Fruit fly (Drosophila melanogaster) whole organism, embryonic: ENCODE results near the gene Mlc2.

ENCODE experiments used
- Bteb2 ChIP-seq: fragments of 200-800 bp; sonication (Bioruptor generic); optimal IDR thresholded peaks from 2 replicates; lab custom pipeline; 2016; ENCODE audit warnings: missing biosample characterization, missing genetic modification characterization
- C15 ChIP-seq: fragments of 200-800 bp; sonication (Bioruptor generic); IDR thresholded peaks from 3 replicates; pipeline ENCODE4 v1.3.6; 2022; ENCODE audit warnings: missing biosample characterization, missing genetic modification characterization
- CG10431 ChIP-seq: fragments of 200-800 bp; sonication (Bioruptor generic); optimal IDR thresholded peaks from 3 replicates; lab custom pipeline; 2018; ENCODE audit warnings: missing biosample characterization, mild to moderate bottlenecking, missing genetic modification characterization
- CG10462 ChIP-seq: fragments of 200-800 bp; sonication (Bioruptor generic); optimal IDR thresholded peaks from 2 replicates; lab custom pipeline; 2016; ENCODE audit warnings: missing biosample characterization, missing genetic modification characterization
- CG11093 ChIP-seq: fragments of 200-800 bp; sonication (Bioruptor generic); IDR thresholded peaks from 3 replicates; pipeline ENCODE4 v1.3.6; 2022; ENCODE audit warnings: missing biosample characterization, missing genetic modification characterization
- CG11247 ChIP-seq: fragments of 200-800 bp; sonication (Bioruptor generic); IDR thresholded peaks from 2 replicates; pipeline ENCODE4 v1.3.6; 2022; ENCODE audit warnings: missing biosample characterization, missing genetic modification characterization
- CG11695 ChIP-seq: fragments of 200-800 bp; sonication (Bioruptor generic); IDR thresholded peaks from 3 replicates; pipeline ENCODE4 v1.3.6; 2022; ENCODE audit warnings: missing biosample characterization, missing genetic modification characterization
- CG12659 ChIP-seq: fragments of 200-800 bp; sonication (Bioruptor generic); optimal IDR thresholded peaks from 3 replicates; lab custom pipeline; 2017; ENCODE audit warnings: mild to moderate bottlenecking, missing biosample characterization, missing genetic modification reagents, missing genetic modification characterization
- CG12769 ChIP-seq: fragments of 200-800 bp; sonication (Bioruptor generic); optimal IDR thresholded peaks from 2 replicates; lab custom pipeline; 2019; ENCODE audit warnings: missing biosample characterization, mild to moderate bottlenecking, missing genetic modification characterization, moderate library complexity
- CG13296 ChIP-seq: fragments of 200-800 bp; sonication (Bioruptor generic); optimal IDR thresholded peaks from 3 replicates; lab custom pipeline; 2018; ENCODE audit warnings: missing biosample characterization, mild to moderate bottlenecking, missing genetic modification characterization
- CG13894 ChIP-seq: fragments of 200-800 bp; sonication (Bioruptor generic); optimal IDR thresholded peaks from 3 replicates; lab custom pipeline; 2018; ENCODE audit warnings: missing biosample characterization, mild to moderate bottlenecking, missing genetic modification characterization, moderate library complexity
- CG1647 ChIP-seq: fragments of 200-800 bp; sonication (Bioruptor generic); optimal IDR thresholded peaks from 3 replicates; lab custom pipeline; 2016; ENCODE audit warnings: missing biosample characterization, missing genetic modification characterization
- CG17359 ChIP-seq: fragments of 200-800 bp; sonication (Bioruptor generic); optimal IDR thresholded peaks from 3 replicates; lab custom pipeline; 2018; ENCODE audit warnings: missing biosample characterization, mild to moderate bottlenecking, missing genetic modification characterization, moderate library complexity
- CG17385 ChIP-seq: fragments of 200-800 bp; sonication (Bioruptor generic); optimal IDR thresholded peaks from 3 replicates; lab custom pipeline; 2018; ENCODE audit warnings: missing biosample characterization, mild to moderate bottlenecking, missing genetic modification characterization
- CG18599 ChIP-seq: fragments of 200-800 bp; sonication (Bioruptor generic); optimal IDR thresholded peaks from 3 replicates; lab custom pipeline; 2017; ENCODE audit warnings: missing biosample characterization, missing genetic modification characterization, mild to moderate bottlenecking, moderate library complexity, missing genetic modification reagents
- CG2889 ChIP-seq: fragments of 200-800 bp; sonication (Bioruptor generic); IDR thresholded peaks from 3 replicates; pipeline ENCODE4 v1.3.6; 2022; ENCODE audit warnings: missing biosample characterization, missing genetic modification characterization
- CG3065 ChIP-seq: fragments of 200-800 bp; sonication (Bioruptor generic); optimal IDR thresholded peaks from 2 replicates; lab custom pipeline; 2016; ENCODE audit warnings: missing biosample characterization, missing genetic modification characterization
- CG31224 ChIP-seq: fragments of 200-800 bp; sonication (Bioruptor generic); IDR thresholded peaks from 2 replicates; pipeline ENCODE4 v1.3.6; 2022; ENCODE audit warnings: missing biosample characterization, missing genetic modification characterization
- CG31365 ChIP-seq: fragments of 200-800 bp; sonication (Bioruptor generic); optimal IDR thresholded peaks from 2 replicates; lab custom pipeline; 2018; ENCODE audit warnings: missing biosample characterization, mild to moderate bottlenecking, missing genetic modification characterization
- CG32772 ChIP-seq: fragments of 200-800 bp; sonication (Bioruptor generic); IDR thresholded peaks from 2 replicates; pipeline ENCODE4 v1.3.6; 2022; ENCODE audit warnings: missing biosample characterization, missing genetic modification characterization
- CG34422 ChIP-seq: fragments of 200-800 bp; sonication (Bioruptor generic); IDR thresholded peaks from 3 replicates; pipeline ENCODE4 v1.3.6; 2022; ENCODE audit warnings: missing biosample characterization, missing genetic modification characterization
- CG3995 ChIP-seq: fragments of 200-800 bp; sonication (Bioruptor generic); optimal IDR thresholded peaks from 3 replicates; lab custom pipeline; 2016; ENCODE audit warnings: missing biosample characterization, missing genetic modification characterization
- CG4730 ChIP-seq: fragments of 200-800 bp; sonication (Bioruptor generic); IDR thresholded peaks from 2 replicates; pipeline ENCODE4 v1.3.6; 2022; ENCODE audit warnings: missing biosample characterization, missing genetic modification characterization
- CG5245 ChIP-seq: fragments of 200-800 bp; sonication (Bioruptor generic); optimal IDR thresholded peaks from 3 replicates; lab custom pipeline; 2016; ENCODE audit warnings: missing biosample characterization, missing genetic modification characterization
- CG5953 ChIP-seq: fragments of 200-800 bp; sonication (Bioruptor generic); IDR thresholded peaks from 2 replicates; pipeline ENCODE4 v1.3.6; 2022; ENCODE audit warnings: missing biosample characterization, missing genetic modification characterization
- CG7357 ChIP-seq: fragments of 200-800 bp; sonication (Bioruptor generic); IDR thresholded peaks from 3 replicates; pipeline ENCODE4 v1.3.6; 2022; ENCODE audit warnings: missing biosample characterization, missing genetic modification characterization
- CG7963 ChIP-seq: fragments of 200-800 bp; sonication (Bioruptor generic); IDR thresholded peaks from 3 replicates; pipeline ENCODE4 v1.3.6; 2022; ENCODE audit warnings: missing biosample characterization, missing genetic modification characterization; ENCODE audit not compliant: partially characterized antibody
- CG8765 ChIP-seq: fragments of 200-800 bp; sonication (Bioruptor generic); IDR thresholded peaks from 2 replicates; pipeline ENCODE4 v1.3.6; 2022; ENCODE audit warnings: missing biosample characterization, missing genetic modification characterization
- CG9797 ChIP-seq: fragments of 200-800 bp; sonication (Bioruptor generic); optimal IDR thresholded peaks from 3 replicates; lab custom pipeline; 2018; ENCODE audit warnings: missing biosample characterization, mild to moderate bottlenecking, missing genetic modification characterization
- Dfd ChIP-seq, 2 experiments: fragments of >200 bp; optimal IDR thresholded peaks; 2 replicates each; lab custom pipeline; 2017; ENCODE audit warnings: missing biosample characterization in 2 of 2, missing genetic modification characterization in 2 of 2
- Doc3 ChIP-seq: fragments of 200-800 bp; sonication (Bioruptor generic); IDR thresholded peaks from 3 replicates; pipeline ENCODE4 v1.3.6; 2022; ENCODE audit warnings: missing biosample characterization, missing genetic modification characterization; ENCODE audit not compliant: partially characterized antibody
- Drgx ChIP-seq: fragments of 200-800 bp; sonication (Bioruptor generic); IDR thresholded peaks from 2 replicates; pipeline ENCODE4 v1.3.6; 2022; ENCODE audit warnings: missing biosample characterization, missing genetic modification characterization
- GATAe ChIP-seq: fragments of 200-800 bp; sonication (Bioruptor generic); conservative IDR thresholded peaks from 2 replicates; pipeline ENCODE4 v1.3.6; 2022; ENCODE audit warnings: missing biosample characterization, missing genetic modification characterization
- HHEX ChIP-seq: fragments of 200-800 bp; sonication (Bioruptor generic); optimal IDR thresholded peaks from 3 replicates; lab custom pipeline; 2017; ENCODE audit warnings: missing biosample characterization, mild to moderate bottlenecking, missing genetic modification characterization, missing genetic modification reagents
- Hr78 ChIP-seq, 2 experiments: fragments of 200-800 bp in 1 of 2; fragments of >200 bp in 1 of 2; sonication (Bioruptor generic) in 1 of 2; optimal IDR thresholded peaks; 2 replicates each; lab custom pipeline; 2017 to 2019; ENCODE audit warnings: missing biosample characterization in 2 of 2, missing genetic modification characterization in 2 of 2, mild to moderate bottlenecking in 1 of 2, moderate library complexity in 1 of 2
- Hsf ChIP-seq: fragments of 200-800 bp; sonication (Bioruptor generic); optimal IDR thresholded peaks from 3 replicates; lab custom pipeline; 2016; ENCODE audit warnings: missing biosample characterization, missing genetic modification characterization
- MESR4 ChIP-seq: fragments of 200-800 bp; sonication (Bioruptor generic); optimal IDR thresholded peaks from 2 replicates; lab custom pipeline; 2018; ENCODE audit warnings: missing biosample characterization, mild to moderate bottlenecking, missing genetic modification characterization, moderate library complexity
- Med ChIP-seq: fragments of 200-800 bp; sonication (Bioruptor generic); peaks from one replicate; lab custom pipeline; 2016; ENCODE audit warnings: missing biosample characterization, missing genetic modification characterization, mild to moderate bottlenecking, inconsistent platforms, moderate library complexity
- NC2α ChIP-seq: fragments of 200-800 bp; sonication (Bioruptor generic); optimal IDR thresholded peaks from 2 replicates; lab custom pipeline; 2016; ENCODE audit warnings: missing biosample characterization, missing genetic modification characterization
- Nf-YB ChIP-seq: fragments of 200-800 bp; sonication (Bioruptor generic); optimal IDR thresholded peaks from 3 replicates; lab custom pipeline; 2019; ENCODE audit warnings: missing biosample characterization, mild to moderate bottlenecking, missing genetic modification characterization, moderate library complexity
- ab ChIP-seq: fragments of 200-800 bp; sonication (Bioruptor generic); optimal IDR thresholded peaks from 2 replicates; lab custom pipeline; 2016; ENCODE audit warnings: missing biosample characterization, missing genetic modification characterization
- chif ChIP-seq, 2 experiments: fragments of 200-800 bp; sonication (Bioruptor generic); optimal IDR thresholded peaks; 3 replicates each; lab custom pipeline; 2016; ENCODE audit warnings: missing biosample characterization in 2 of 2, missing genetic modification characterization in 2 of 2
- grn ChIP-seq: fragments of 200-800 bp; sonication (Bioruptor generic); optimal IDR thresholded peaks from 3 replicates; lab custom pipeline; 2017; ENCODE audit warnings: missing biosample characterization, missing genetic modification characterization
- gro ChIP-seq: fragments of 200-800 bp; sonication (Bioruptor generic); optimal IDR thresholded peaks from 2 replicates; lab custom pipeline; 2016; ENCODE audit warnings: missing biosample characterization, missing genetic modification characterization
- gsb ChIP-seq: fragments of 200-800 bp; sonication (Bioruptor generic); IDR thresholded peaks from 2 replicates; pipeline ENCODE4 v1.3.6; 2022; ENCODE audit warnings: missing biosample characterization, missing genetic modification characterization
- nerfin-1 ChIP-seq: fragments of 200-800 bp; sonication (Bioruptor generic); optimal IDR thresholded peaks from 3 replicates; lab custom pipeline; 2019; ENCODE audit warnings: missing biosample characterization, mild to moderate bottlenecking, missing genetic modification characterization, moderate library complexity
- p53 ChIP-seq: fragments of 200-800 bp; sonication (Bioruptor generic); optimal IDR thresholded peaks from 2 replicates; lab custom pipeline; 2016; ENCODE audit warnings: missing biosample characterization, missing genetic modification characterization
- row ChIP-seq: fragments of 200-800 bp; sonication (Bioruptor generic); IDR thresholded peaks from 3 replicates; pipeline ENCODE4 v1.3.6; 2022; ENCODE audit warnings: missing biosample characterization, missing genetic modification characterization
- sd ChIP-seq: fragments of 200-800 bp; sonication (Bioruptor generic); optimal IDR thresholded peaks from 3 replicates; lab custom pipeline; 2018; ENCODE audit warnings: missing biosample characterization, mild to moderate bottlenecking, missing genetic modification characterization, moderate library complexity
- shn ChIP-seq: fragments of 200-800 bp; sonication (Bioruptor generic); optimal IDR thresholded peaks from 3 replicates; lab custom pipeline; 2016; ENCODE audit warnings: missing biosample characterization, missing genetic modification characterization
- tin ChIP-seq: fragments of 200-800 bp; sonication (Bioruptor generic); optimal IDR thresholded peaks from 3 replicates; lab custom pipeline; 2016; ENCODE audit warnings: missing biosample characterization, missing genetic modification characterization

The Mlc2 gene

DNA sequence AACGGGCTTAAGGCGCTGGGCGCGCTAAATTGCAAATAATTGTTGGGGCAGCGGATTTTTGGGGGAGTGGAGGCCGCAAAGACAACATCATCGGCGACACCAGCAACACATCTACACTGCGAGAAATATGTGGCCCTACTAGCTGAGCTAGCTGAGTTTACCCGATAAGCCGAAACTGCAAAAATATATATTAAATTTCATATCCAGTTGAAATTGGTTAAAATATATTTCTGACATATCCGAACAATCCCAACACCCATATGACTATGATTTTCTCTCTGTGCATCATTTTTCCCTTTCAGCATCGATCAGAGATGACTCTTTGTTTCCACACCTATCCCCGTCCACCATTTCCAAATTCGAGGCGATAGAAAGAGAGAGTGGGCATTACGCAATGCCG lies 15.5 kb upstream of the Mlc2 start (continued):
- TF ChIP-seq Doc3 (GFP tag; lab: Robert Waterston, UW) (no peak), CG5953 (GFP tag; lab: Robert Waterston, UW) (peak; percentile 67; the same call in 1 of the 2 replicates), CG12659 (GFP tag; lab: Kevin White, UChicago) (peak; percentile 64), Bteb2 (GFP tag; lab: Kevin White, UChicago) (peak; percentile 4), Dfd (GFP tag; optimal IDR thresholded peaks at IDR 0.05; lab: Kevin White, UChicago) (no peak), CG17359 (peak; percentile 85), nerfin-1 (peak; percentile 58), chif (GFP tag; optimal IDR thresholded peaks at IDR 0.05; lab: Kevin White, UChicago) (peak; percentile 54 to 70), GATAe (GFP tag; lab: Robert Waterston, UW) (0 out of 2 replicates have a peak, but pooled peaks have one; percentile 9), sd (tag; lab: Kevin White, UChicago) (peak; percentile 9), shn (GFP tag; lab: Kevin White, UChicago) (peak; percentile 5), CG17385 (GFP tag; lab: Kevin White, UChicago) (peak; percentile 71), CG10462 (GFP tag; lab: Kevin White, UChicago) (peak; percentile 16), grn (GFP tag; lab: Kevin White, UChicago) (no peak), MESR4 (GFP tag; lab: Kevin White, UChicago) (no peak), CG5245 (GFP tag; lab: Kevin White, UChicago) (peak; percentile 63), Nf-YB (GFP tag; lab: Kevin White, UChicago) (peak; percentile 10), CG34422 (GFP tag; lab: Robert Waterston, UW) (peak; percentile 82), CG13296 (GFP tag; lab: Kevin White, UChicago) (peak; percentile 68), gro (GFP tag; lab: Kevin White, UChicago) (no peak), CG2889 (GFP tag; lab: Robert Waterston, UW) (0 out of 3 replicates have a peak, but pooled peaks have one; percentile 36), CG31365 (tag; lab: Kevin White, UChicago) (peak; percentile 34), CG11695 (GFP tag; lab: Robert Waterston, UW) (peak; percentile 75; the same call in 2 of the 3 replicates), CG1647 (GFP tag; lab: Kevin White, UChicago) (peak; percentile 13), CG3065 (GFP tag; lab: Kevin White, UChicago) (no peak), NC2α (GFP tag; lab: Kevin White, UChicago) (no peak), CG18599 (GFP tag; lab: Kevin White, UChicago) (peak; percentile 70), CG9797 (no peak), CG31224 (peak; percentile 68), CG3995 (GFP tag; lab: Kevin White, UChicago) (no peak), tin (peak; percentile 70), CG7963 (GFP tag; lab: Robert Waterston, UW) (no peak), Drgx (GFP tag; lab: Robert Waterston, UW) (peak; percentile 55), row (GFP tag; lab: Robert Waterston, UW) (peak; percentile 77), CG12769 (peak; percentile 80), HHEX (GFP tag; lab: Kevin White, UChicago) (peak; percentile 70), CG13894 (tag; lab: Kevin White, UChicago) (no peak), CG11247 (GFP tag; lab: Robert Waterston, UW) (peak; percentile 67), CG8765 (GFP tag; lab: Robert Waterston, UW) (peak; percentile 30; the same call in 1 of the 2 replicates), p53 (GFP tag; lab: Kevin White, UChicago) (no peak), Hr78 (GFP tag; optimal IDR thresholded peaks at IDR 0.05; lab: Kevin White, UChicago) (peak in 1 of 2 experiments; percentile 34), CG11093 (GFP tag; lab: Robert Waterston, UW) (peak; percentile 48; the same call in 1 of the 3 replicates), gsb (GFP tag; lab: Robert Waterston, UW) (0 out of 2 replicates have a peak, but pooled peaks have one; percentile 48), CG32772 (GFP tag; lab: Robert Waterston, UW) (peak; percentile 79), Med (peak; percentile 95), ab (GFP tag; lab: Kevin White, UChicago) (peak; percentile 21), CG10431 (GFP tag; lab: Kevin White, UChicago) (no peak), CG7357 (GFP tag; lab: Robert Waterston, UW) (peak; percentile 64; the same call in 2 of the 3 replicates), C15 (peak; percentile 75; the same call in 2 of the 3 replicates), Hsf (GFP tag; lab: Kevin White, UChicago) (peak; percentile 62), CG4730 (GFP tag; lab: Robert Waterston, UW) (peak; percentile 67)
